Fruit fly (Drosophila melanogaster): Measurements from ENCODE around the gene Skadu.

Gene Skadu

dm6 chr2L:15498885-15499696, 48.2 kb upstream of the Skadu start, which contains the start of gene lace (continued):
- peak; percentile 73 for TF ChIP-seq CG30403 (GFP tag; optimal IDR thresholded peaks at IDR 0.05)
- peak; percentile 68; the same call in 1 of the 2 replicates for TF ChIP-seq toy (GFP tag; IDR thresholded peaks at IDR 0.05)
- TF ChIP-seq Fer3 (tag; optimal IDR thresholded peaks at IDR 0.05): peak; percentile 65
- TF ChIP-seq CG6254 (GFP tag; optimal IDR thresholded peaks at IDR 0.05): no peak
- peak; percentile 73 for TF ChIP-seq CG10267 (tag; optimal IDR thresholded peaks at IDR 0.05)
- peak; percentile 42 for TF ChIP-seq row (GFP tag; IDR thresholded peaks at IDR 0.05)
- TF ChIP-seq CG12769 (tag; optimal IDR thresholded peaks at IDR 0.05): peak; percentile 76
- peak; percentile 70 for TF ChIP-seq CG10959 (GFP tag; IDR thresholded peaks at IDR 0.05)
- peak; percentile 61 for TF ChIP-seq Sry-δ (GFP tag; optimal IDR thresholded peaks at IDR 0.05)
- TF ChIP-seq CG11723 (GFP tag; optimal IDR thresholded peaks at IDR 0.05): peak; percentile 61
- no peak for TF ChIP-seq CG10565 (GFP tag; optimal IDR thresholded peaks at IDR 0.05)
- peak; percentile 51 for TF ChIP-seq Asciz (GFP tag; optimal IDR thresholded peaks at IDR 0.05)
- peak; percentile 76 for TF ChIP-seq zf30C (GFP tag; optimal IDR thresholded peaks at IDR 0.05)
- TF ChIP-seq CG17802 (tag; optimal IDR thresholded peaks at IDR 0.05): peak; percentile 71
- TF ChIP-seq bowl (GFP tag; IDR thresholded peaks at IDR 0.05): peak; percentile 51; the same call in 1 of the 2 replicates
- peak; percentile 52; the same call in 1 of the 2 replicates for TF ChIP-seq rib (GFP tag; IDR thresholded peaks at IDR 0.05)
- no peak for TF ChIP-seq pros (GFP tag; optimal IDR thresholded peaks at IDR 0.05)
- TF ChIP-seq ci (GFP tag; IDR thresholded peaks at IDR 0.05): peak; percentile 98
- 0 out of 2 replicates have a peak, but pooled peaks have one; percentile 51 for TF ChIP-seq dimm (GFP tag; IDR thresholded peaks at IDR 0.05)
- TF ChIP-seq Jarid2 (GFP tag; optimal IDR thresholded peaks at IDR 0.05): peak; percentile 70
- TF ChIP-seq amos (GFP tag; IDR thresholded peaks at IDR 0.05; ENCODE audit: partially characterized antibody): peak; percentile 42; the same call in 1 of the 2 replicates
- peak; percentile 84 for TF ChIP-seq CG8290 (GFP tag; optimal IDR thresholded peaks at IDR 0.05)
- TF ChIP-seq CG8290 (tag; optimal IDR thresholded peaks at IDR 0.05): peak; percentile 6 to 95
- TF ChIP-seq Mad (GFP tag; optimal IDR thresholded peaks at IDR 0.05): peak; percentile 89
- peak; percentile 72 for TF ChIP-seq CG9727 (GFP tag; optimal IDR thresholded peaks at IDR 0.05)
- peak; percentile 87 for TF ChIP-seq trem (tag; optimal IDR thresholded peaks at IDR 0.05)
- peak; percentile 84 for TF ChIP-seq fu2 (GFP tag; optimal IDR thresholded peaks at IDR 0.05)
- TF ChIP-seq pum (GFP tag; optimal IDR thresholded peaks at IDR 0.05): peak; percentile 78
- peak; percentile 58 for TF ChIP-seq D19B (GFP tag; optimal IDR thresholded peaks at IDR 0.05)
- peak; percentile 55 for TF ChIP-seq ind (GFP tag; optimal IDR thresholded peaks at IDR 0.05)
- peak; percentile 77 for TF ChIP-seq Myb (GFP tag; optimal IDR thresholded peaks at IDR 0.05)
- peak; percentile 18 for TF ChIP-seq ftz-f1 (GFP tag; optimal IDR thresholded peaks at IDR 0.05)
- peak; percentile 76 for TF ChIP-seq CG11398 (GFP tag; optimal IDR thresholded peaks at IDR 0.05)
- peak; percentile 79 for TF ChIP-seq stc (GFP tag; IDR thresholded peaks at IDR 0.05)
- no peak for TF ChIP-seq zen2 (GFP tag; IDR thresholded peaks at IDR 0.05; ENCODE audit: partially characterized antibody)
- TF ChIP-seq hbn (GFP tag; IDR thresholded peaks at IDR 0.05; ENCODE audit: partially characterized antibody): no peak
- peak; percentile 85 for TF ChIP-seq slou (GFP tag; optimal IDR thresholded peaks at IDR 0.05)
- no peak for TF ChIP-seq ab (GFP tag; optimal IDR thresholded peaks at IDR 0.05)
- TF ChIP-seq CG4854 (GFP tag; optimal IDR thresholded peaks at IDR 0.05): peak; percentile 73
- TF ChIP-seq ato (GFP tag; IDR thresholded peaks at IDR 0.05; ENCODE audit: partially characterized antibody): no peak
- TF ChIP-seq Deaf1 (tag; optimal IDR thresholded peaks at IDR 0.05): peak; percentile 40
- peak; percentile 28 for TF ChIP-seq Six4 (GFP tag; optimal IDR thresholded peaks at IDR 0.05)
- peak; percentile 48 for TF ChIP-seq Hey (tag; optimal IDR thresholded peaks at IDR 0.05)
- peak; percentile 48 for TF ChIP-seq abd-A (tag; optimal IDR thresholded peaks at IDR 0.05)
- TF ChIP-seq croc (GFP tag; conservative IDR thresholded peaks at IDR 0.05): peak; percentile 67
- peak; percentile 76 for TF ChIP-seq ssp (GFP tag; IDR thresholded peaks at IDR 0.05)
- TF ChIP-seq PHDP (tag; optimal IDR thresholded peaks at IDR 0.05): peak; percentile 79
- peak; percentile 83 for TF ChIP-seq Side (GFP tag; optimal IDR thresholded peaks at IDR 0.05)
- TF ChIP-seq Ets65A (GFP tag): peak; percentile 100
